Worm (Caenorhabditis elegans) whole organism, midembryonic: Measurements from ENCODE around the gene clec-207.

Experiments
- T22C8.4 ChIP-seq: fragments of 200-800 bp; sonication (Bioruptor generic); IDR thresholded peaks from 2 replicates; pipeline ENCODE4 v1.3.6; 2022; ENCODE audit warnings: missing genetic modification characterization, missing compliant biosample characterization
- ref-1 ChIP-seq: fragments of 200-800 bp; sonication (Bioruptor generic); conservative IDR thresholded peaks from 2 replicates; pipeline ENCODE4 v1.3.6; 2022; ENCODE audit warnings: missing genetic modification reagents, missing genetic modification characterization, missing compliant biosample characterization
- ztf-23 ChIP-seq: fragments of 200-800 bp; sonication (Bioruptor generic); IDR thresholded peaks from 2 replicates; pipeline ENCODE4 v1.3.6; 2022; ENCODE audit warnings: missing genetic modification reagents, missing genetic modification characterization, missing compliant biosample characterization

DNA sequence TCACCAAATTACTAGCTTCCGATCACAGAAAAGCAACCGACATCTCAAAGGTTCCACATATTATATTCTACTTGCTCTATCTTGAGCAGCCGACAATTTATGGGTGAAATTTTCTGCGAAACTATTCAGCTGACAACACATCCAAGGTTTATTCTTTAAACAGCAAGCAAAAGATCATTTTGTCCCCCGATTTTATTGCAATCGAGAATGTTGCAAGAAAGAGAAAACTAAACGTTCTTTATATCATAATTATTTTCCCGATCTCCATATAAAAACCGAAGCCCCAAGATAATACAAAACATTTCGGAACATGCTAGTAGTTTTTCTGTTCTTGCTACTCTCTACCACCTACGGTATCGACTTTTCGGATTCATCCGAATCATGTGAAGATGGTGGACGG, at the start of gene clec-207:
- TF ChIP-seq T22C8.4, result no peak
- TF ChIP-seq ref-1 (GFP tag; lab: Robert Waterston, UW), result no peak
- no peak for TF ChIP-seq ztf-23 (GFP tag; lab: Robert Waterston, UW)
